Worm (Caenorhabditis elegans) whole organism, L2 larva: Measurements from ENCODE around the gene T01D3.3.

Experiments used
- F13H6.1 ChIP-seq: sonication (generic microtip); optimal IDR thresholded peaks from 2 replicates; lab custom pipeline; 2016; ENCODE audit warnings: missing genetic modification characterization, missing compliant biosample characterization
- egl-27 ChIP-seq: sonication (generic microtip); optimal IDR thresholded peaks from 3 replicates; lab custom pipeline; 2017; ENCODE audit warnings: missing biosample characterization, missing genetic modification reagents, missing genetic modification characterization
- elt-3 ChIP-seq: sonication (generic microtip); optimal IDR thresholded peaks from 2 replicates; lab custom pipeline; 2017; ENCODE audit warnings: missing biosample characterization, missing genetic modification characterization
- lin-39 ChIP-seq: fragments of 150-350 bp; optimal IDR thresholded peaks from 2 replicates; lab custom pipeline; 2014; ENCODE audit warnings: missing biosample characterization, missing genetic modification reagents, missing genetic modification characterization
- mdl-1 ChIP-seq, 2 experiments: fragments of 150-350 bp in 1 of 2; sonication (generic microtip) in 1 of 2; optimal IDR thresholded peaks; 2 replicates each; lab custom pipeline; 2017; ENCODE audit warnings: missing biosample characterization in 2 of 2, missing genetic modification characterization in 2 of 2
- nhr-12 ChIP-seq: fragments of 150-350 bp; optimal IDR thresholded peaks from 2 replicates; lab custom pipeline; 2014; ENCODE audit warnings: missing biosample characterization, missing genetic modification characterization
- nhr-129 ChIP-seq: fragments of 150-350 bp; optimal IDR thresholded peaks from 2 replicates; lab custom pipeline; 2014; ENCODE audit warnings: missing biosample characterization, missing genetic modification characterization
- unc-39 ChIP-seq: fragments of 150-350 bp; optimal IDR thresholded peaks from 2 replicates; lab custom pipeline; 2014; ENCODE audit warnings: missing biosample characterization, missing genetic modification characterization

DNA sequence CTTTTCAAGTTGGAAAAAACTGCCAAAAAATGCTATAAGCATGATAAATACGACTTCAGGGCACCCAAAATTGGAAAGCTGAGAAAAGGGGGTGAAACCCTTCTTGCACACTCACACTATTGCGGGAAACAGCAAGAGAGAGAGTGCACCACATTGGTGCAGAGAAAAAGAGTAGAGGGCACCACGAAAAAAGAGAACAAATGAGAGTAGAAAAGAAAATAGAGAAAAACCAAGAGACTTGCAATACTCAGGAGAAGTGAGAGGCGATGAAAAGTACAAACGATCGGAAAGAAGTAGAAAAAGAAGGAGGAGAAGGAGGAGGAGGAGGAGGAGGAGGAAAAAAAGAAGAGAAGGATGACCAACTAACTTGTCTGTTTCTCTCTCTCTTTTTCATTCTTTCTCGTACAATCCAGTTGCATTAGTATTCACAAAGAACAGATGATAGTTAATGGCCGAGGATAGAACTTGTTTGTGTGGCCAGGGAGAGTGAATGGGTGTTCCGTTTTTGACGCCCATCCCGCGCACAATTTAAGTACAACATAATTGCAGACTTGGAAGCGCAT, 48.8 kb upstream of the T01D3.3 start:
- TF ChIP-seq nhr-129 (peak; percentile 89), mdl-1 (tag; optimal IDR thresholded peaks at IDR 0.05; lab: Kevin White, UChicago) (peak; percentile 48 to 61), nhr-12 (no peak), egl-27 (peak; percentile 50), lin-39 (no peak), unc-39 (tag; lab: Kevin White, UChicago) (no peak), F13H6.1 (tag; lab: Kevin White, UChicago) (peak; percentile 80), elt-3 (tag; lab: Kevin White, UChicago) (no peak)
